Worm (Caenorhabditis elegans): ENCODE measurements around the gene F47B10.8.

ce11 chrX:10877138-10877743 lies 33.4 kb downstream of the F47B10.8 start, which contains the start of gene pgp-6:
- TF ChIP-seq aha-1 (tag) (peak; percentile 80), nhr-11 (tag; optimal IDR thresholded peaks at IDR 0.05) (no peak), F10B5.3 (tag; optimal IDR thresholded peaks at IDR 0.05) (no peak)

All from whole organism, L4 larva.